Worm (Caenorhabditis elegans) whole organism, L4/young adult: ENCODE data around the gene srh-7.

Source experiments
- dao-5 ChIP-seq: sonication (generic microtip); optimal IDR thresholded peaks from 2 replicates; lab custom pipeline; 2016; ENCODE audit warnings: missing genotype, missing genetic modification characterization, moderate library complexity, missing compliant biosample characterization
- him-1 ChIP-seq: sonication (generic microtip); optimal IDR thresholded peaks from 2 replicates; lab custom pipeline; 2016; ENCODE audit warnings: missing genotype, missing genetic modification reagents, missing genetic modification characterization, missing compliant biosample characterization

- no peak for TF ChIP-seq him-1 (tag; lab: Kevin White, UChicago)
- TF ChIP-seq dao-5 (tag; lab: Kevin White, UChicago) = no peak
Observed at ce11 chrV:4024777-4025176, 16.8 kb downstream of the srh-7 start, which contains the start of gene K09D9.1.
